Fruit fly (Drosophila melanogaster) whole organism, adult: ENCODE measurements around the gene CG14693.

ENCODE experiments used
- CG11617 ChIP-seq: fragments of 200-800 bp; sonication (Bioruptor generic); optimal IDR thresholded peaks from 2 replicates; lab custom pipeline; 2017; ENCODE audit warnings: mild to moderate bottlenecking, missing biosample characterization, missing genetic modification reagents, missing genetic modification characterization
- CG12768 ChIP-seq: fragments of 200-800 bp; sonication (Bioruptor generic); optimal IDR thresholded peaks from 2 replicates; lab custom pipeline; 2017; ENCODE audit warnings: missing biosample characterization, missing genetic modification characterization, mild to moderate bottlenecking, moderate library complexity, missing genetic modification reagents
- CG14711 ChIP-seq: fragments of 200-800 bp; sonication (Bioruptor generic); optimal IDR thresholded peaks from 2 replicates; lab custom pipeline; 2018; ENCODE audit warnings: missing biosample characterization, mild to moderate bottlenecking, missing genetic modification characterization, moderate library complexity
- CG1620 ChIP-seq: fragments of 200-800 bp; sonication (Bioruptor generic); optimal IDR thresholded peaks from 2 replicates; lab custom pipeline; 2016; ENCODE audit warnings: missing biosample characterization, missing genetic modification characterization
- CG33017 ChIP-seq: fragments of 200-800 bp; sonication (Bioruptor generic); optimal IDR thresholded peaks from 2 replicates; lab custom pipeline; 2018; ENCODE audit warnings: missing biosample characterization, mild to moderate bottlenecking, missing genetic modification characterization, moderate library complexity
- CG5204 ChIP-seq: fragments of 200-800 bp; sonication (Bioruptor generic); optimal IDR thresholded peaks from 2 replicates; lab custom pipeline; 2016; ENCODE audit warnings: missing biosample characterization, missing genetic modification characterization
- CG7045 ChIP-seq: fragments of 200-800 bp; sonication (Bioruptor generic); optimal IDR thresholded peaks from 2 replicates; lab custom pipeline; 2017; ENCODE audit warnings: missing biosample characterization, mild to moderate bottlenecking, missing genetic modification characterization
- CG7101 ChIP-seq: fragments of 200-800 bp; sonication (Bioruptor generic); optimal IDR thresholded peaks from 2 replicates; lab custom pipeline; 2018; ENCODE audit warnings: missing biosample characterization, mild to moderate bottlenecking, missing genetic modification characterization, moderate library complexity
- Clk ChIP-seq: fragments of 200-800 bp; sonication (Bioruptor generic); optimal IDR thresholded peaks from 2 replicates; lab custom pipeline; 2017; ENCODE audit warnings: missing biosample characterization, missing genetic modification characterization
- Crg-1 ChIP-seq: fragments of 200-800 bp; sonication (Bioruptor generic); optimal IDR thresholded peaks from 2 replicates; lab custom pipeline; 2016; ENCODE audit warnings: missing biosample characterization, missing genetic modification characterization
- Hr96 ChIP-seq: fragments of 200-800 bp; sonication (Bioruptor generic); optimal IDR thresholded peaks from 2 replicates; lab custom pipeline; 2016; ENCODE audit warnings: missing biosample characterization, missing genetic modification characterization
- Mnt ChIP-seq: fragments of 200-800 bp; sonication (Bioruptor generic); optimal IDR thresholded peaks from 2 replicates; lab custom pipeline; 2016; ENCODE audit warnings: missing biosample characterization, mild to moderate bottlenecking, missing genetic modification characterization
- bab1 ChIP-seq: fragments of 200-800 bp; sonication (Bioruptor generic); optimal IDR thresholded peaks from 3 replicates; lab custom pipeline; 2019; ENCODE audit warnings: missing biosample characterization, mild to moderate bottlenecking, missing genetic modification characterization, moderate library complexity
- cic ChIP-seq: fragments of 200-800 bp; sonication (Bioruptor generic); optimal IDR thresholded peaks from 2 replicates; lab custom pipeline; 2017; ENCODE audit warnings: missing biosample characterization, mild to moderate bottlenecking, missing genetic modification characterization, moderate library complexity
- cnc ChIP-seq, 2 experiments: fragments of >200 bp; optimal IDR thresholded peaks; 2 replicates each; lab custom pipeline; 2017
- kay ChIP-seq: fragments of 200-800 bp; sonication (Bioruptor generic); peaks from one replicate; lab custom pipeline; 2016; ENCODE audit warnings: missing biosample characterization, missing genetic modification characterization, borderline replicate concordance
- ovo ChIP-seq: fragments of 200-800 bp; sonication (Bioruptor generic); optimal IDR thresholded peaks from 2 replicates; lab custom pipeline; 2016; ENCODE audit warnings: missing biosample characterization, missing genetic modification characterization
- pad ChIP-seq: fragments of 200-800 bp; sonication (Bioruptor generic); optimal IDR thresholded peaks from 3 replicates; lab custom pipeline; 2017; ENCODE audit warnings: missing biosample characterization, missing genetic modification characterization, mild to moderate bottlenecking, moderate library complexity, missing genetic modification reagents
- tj ChIP-seq: fragments of 200-800 bp; sonication (Bioruptor generic); optimal IDR thresholded peaks from 3 replicates; lab custom pipeline; 2017; ENCODE audit warnings: missing biosample characterization, mild to moderate bottlenecking, missing genetic modification characterization, moderate library complexity
- toe ChIP-seq: fragments of 200-800 bp; sonication (Bioruptor generic); optimal IDR thresholded peaks from 2 replicates; lab custom pipeline; 2016; ENCODE audit warnings: missing biosample characterization, missing genetic modification characterization

Gene CG14693

DNA sequence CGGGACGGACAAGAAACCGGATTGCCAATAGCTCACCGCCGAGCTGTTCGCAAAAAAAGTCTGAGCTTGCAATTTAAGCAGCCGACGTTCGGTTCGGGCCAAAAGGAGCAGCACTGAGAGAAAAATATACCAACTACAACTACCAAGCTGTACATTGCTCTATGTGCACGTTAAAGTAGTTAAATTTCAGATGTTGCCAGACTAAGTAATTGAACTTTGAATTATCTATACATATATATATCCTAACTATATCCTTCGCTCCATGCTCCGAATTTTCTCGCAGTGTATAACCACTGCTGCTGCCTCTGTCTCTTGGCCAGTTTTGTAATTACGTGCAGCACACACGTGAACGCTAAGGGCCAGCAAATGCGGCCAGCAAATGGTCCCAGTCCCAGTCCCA lies 20.0 kb upstream of the CG14693 start:
- TF ChIP-seq CG33017 (tag; lab: Kevin White, UChicago) (no peak), CG11617 (GFP tag; lab: Kevin White, UChicago) (no peak), ovo (GFP tag; lab: Kevin White, UChicago) (no peak), CG7045 (no peak), tj (GFP tag; lab: Kevin White, UChicago) (no peak), bab1 (GFP tag; lab: Kevin White, UChicago) (no peak), CG7101 (no peak), pad (GFP tag; lab: Kevin White, UChicago) (no peak), Crg-1 (GFP tag; lab: Kevin White, UChicago) (no peak), CG14711 (no peak), toe (GFP tag; lab: Kevin White, UChicago) (no peak), Clk (GFP tag; lab: Kevin White, UChicago) (no peak)

DNA sequence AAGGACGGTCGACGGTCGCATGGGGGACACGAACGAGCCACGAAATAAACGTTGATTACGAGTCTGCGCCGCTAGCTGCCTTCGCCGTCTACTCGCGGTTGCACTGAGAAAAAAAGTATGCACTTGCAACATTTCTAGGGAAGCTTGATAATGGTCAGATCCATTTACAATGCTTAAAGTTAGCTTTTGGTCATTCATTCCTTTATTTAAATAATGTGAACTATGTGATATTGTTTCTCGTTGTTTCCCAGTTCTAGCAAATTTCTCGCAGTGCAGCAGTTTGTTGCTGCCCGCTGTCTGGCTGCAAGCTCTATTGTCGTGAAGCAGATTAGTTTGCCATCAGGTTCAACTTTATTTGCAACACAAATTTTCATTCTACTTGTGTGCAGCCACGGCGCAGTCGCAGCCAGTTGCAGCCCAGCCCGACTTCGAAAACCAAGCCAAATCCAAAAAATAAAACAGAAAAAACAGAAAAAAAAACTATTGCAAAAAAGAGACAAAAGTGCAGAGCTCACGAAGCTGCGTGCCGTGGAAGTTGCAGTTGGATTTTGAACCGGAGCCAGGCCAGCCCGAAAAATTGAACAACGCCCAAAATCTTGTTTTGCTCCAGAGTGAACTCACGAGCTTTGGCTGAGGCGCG lies 17.8 kb upstream of the CG14693 start:
- TF ChIP-seq kay (GFP tag; lab: Kevin White, UChicago) (no peak), CG14711 (no peak)

DNA sequence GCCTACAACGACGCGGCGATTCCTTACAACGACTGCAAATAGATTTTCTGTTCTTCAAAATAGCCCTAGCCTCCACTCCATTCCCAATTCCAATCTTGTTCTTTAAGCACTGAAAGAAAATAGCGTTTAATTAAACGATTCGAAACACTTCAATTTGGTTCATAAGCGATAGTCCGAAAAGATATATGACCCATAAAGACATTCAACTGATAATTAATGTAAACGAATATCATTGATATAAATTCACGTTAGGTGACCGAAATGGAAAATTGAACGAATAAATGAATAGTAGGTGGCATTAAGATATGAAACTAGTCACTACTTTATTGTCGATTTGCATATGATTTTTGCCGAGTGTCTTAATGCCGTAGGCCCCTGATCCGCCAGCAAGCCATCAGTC lies 14.9 kb upstream of the CG14693 start:
- TF ChIP-seq Hr96 (no peak), CG33017 (tag; lab: Kevin White, UChicago) (no peak), kay (GFP tag; lab: Kevin White, UChicago) (no peak), tj (GFP tag; lab: Kevin White, UChicago) (no peak), toe (GFP tag; lab: Kevin White, UChicago) (no peak), Crg-1 (GFP tag; lab: Kevin White, UChicago) (no peak), ovo (GFP tag; lab: Kevin White, UChicago) (no peak)

DNA sequence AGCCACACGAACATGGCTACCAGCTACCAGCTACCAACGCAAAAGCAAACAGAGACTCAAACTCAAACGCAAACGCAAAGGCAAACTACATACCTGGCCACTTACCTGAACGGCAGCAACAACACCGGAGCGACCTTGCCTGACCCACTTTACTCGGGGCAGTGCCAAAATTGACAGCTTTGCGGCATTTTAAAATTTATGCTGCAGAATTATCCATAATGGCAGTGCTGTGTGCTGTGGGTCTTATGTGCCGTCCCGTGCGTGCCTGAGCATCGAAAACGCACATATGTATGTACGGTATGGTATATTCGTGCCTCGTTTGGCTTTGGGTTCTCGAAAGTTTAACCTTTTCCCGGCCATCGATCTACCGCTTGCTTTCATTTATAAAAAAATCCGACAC lies 13.8 kb upstream of the CG14693 start:
- no peak for TF ChIP-seq CG7101
- TF ChIP-seq CG11617 (GFP tag; lab: Kevin White, UChicago), result no peak
- no peak for TF ChIP-seq CG7045
- no peak for TF ChIP-seq kay (GFP tag; lab: Kevin White, UChicago)

DNA sequence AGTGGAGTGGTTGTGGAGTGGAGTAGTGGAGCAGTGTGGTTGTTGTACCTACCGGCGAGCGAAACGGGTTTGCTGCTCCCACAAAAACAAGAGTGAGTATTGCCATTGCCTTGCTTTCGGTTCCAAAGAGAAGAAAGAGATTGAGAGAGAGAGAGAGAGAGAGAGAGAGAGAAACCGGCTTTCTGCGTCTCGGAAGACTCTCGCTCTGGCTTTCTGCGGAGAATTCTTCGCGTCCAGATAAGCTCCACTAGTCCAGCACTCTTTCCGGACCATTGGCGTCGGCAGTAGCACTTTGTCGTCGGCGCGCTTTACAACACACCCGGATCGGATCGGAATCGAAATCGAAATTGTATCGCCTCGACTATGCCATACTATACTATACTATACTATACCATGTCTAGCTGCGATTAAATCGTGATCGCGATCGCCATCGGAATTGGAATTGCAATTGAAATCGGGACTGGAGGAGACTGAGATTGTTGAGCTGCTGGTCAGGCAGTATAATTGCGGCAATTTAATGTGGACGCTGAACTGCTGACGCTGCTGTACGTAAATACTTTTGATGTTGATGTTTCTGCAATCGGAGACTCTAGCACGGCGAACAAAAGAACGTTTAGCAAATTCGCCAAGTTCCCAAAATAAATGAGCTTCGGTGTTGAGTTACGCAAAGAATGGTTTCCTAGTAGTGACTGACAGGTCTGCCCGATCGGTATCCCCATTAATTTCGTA lies 12.1 kb upstream of the CG14693 start, which contains the start of gene Cad86C:
Gene Cad86C (plus strand): TSS at position 284 of the 729 bp plus-strand sequence.
- TF ChIP-seq cic (GFP tag; lab: Kevin White, UChicago) (no peak), Crg-1 (GFP tag; lab: Kevin White, UChicago) (no peak), cnc (optimal IDR thresholded peaks at IDR 0.05; lab: Kevin White, UChicago) (no peak), CG1620 (GFP tag; lab: Kevin White, UChicago) (no peak), CG7101 (no peak), Clk (GFP tag; lab: Kevin White, UChicago) (no peak), CG5204 (no peak), toe (GFP tag; lab: Kevin White, UChicago) (no peak), CG7045 (peak; percentile 10), tj (GFP tag; lab: Kevin White, UChicago) (peak; percentile 94), CG33017 (tag; lab: Kevin White, UChicago) (no peak), Mnt (no peak), bab1 (GFP tag; lab: Kevin White, UChicago) (peak; percentile 51), CG11617 (GFP tag; lab: Kevin White, UChicago) (no peak)

DNA sequence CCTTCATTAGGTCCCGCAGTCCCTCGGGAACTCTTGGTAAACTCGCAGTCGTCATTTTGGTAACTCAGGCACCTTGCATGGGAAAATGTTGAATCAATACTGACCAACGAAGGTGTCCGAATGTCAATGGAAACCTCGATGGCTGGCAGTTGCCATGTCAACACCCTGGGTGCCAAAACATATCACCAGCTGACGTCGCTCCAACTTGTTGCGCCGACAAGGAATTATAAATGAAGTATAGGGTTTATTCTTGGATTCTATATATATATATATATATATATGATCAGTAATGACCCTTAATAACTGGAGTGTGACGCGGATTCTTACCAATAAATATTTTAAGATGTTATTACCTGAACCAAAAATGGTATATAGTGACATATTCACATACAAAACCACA lies 11.0 kb downstream of the CG14693 start, which contains the start of gene CG14692:
Gene CG14692 (minus strand): TSS at position 101 of the 400 bp plus-strand sequence.
- TF ChIP-seq Clk (GFP tag; lab: Kevin White, UChicago) (no peak), CG5204 (no peak), cic (GFP tag; lab: Kevin White, UChicago) (no peak), bab1 (GFP tag; lab: Kevin White, UChicago) (no peak), Hr96 (no peak), cnc (optimal IDR thresholded peaks at IDR 0.05; lab: Kevin White, UChicago) (no peak), CG12768 (GFP tag; lab: Kevin White, UChicago) (no peak), CG1620 (GFP tag; lab: Kevin White, UChicago) (no peak)

DNA sequence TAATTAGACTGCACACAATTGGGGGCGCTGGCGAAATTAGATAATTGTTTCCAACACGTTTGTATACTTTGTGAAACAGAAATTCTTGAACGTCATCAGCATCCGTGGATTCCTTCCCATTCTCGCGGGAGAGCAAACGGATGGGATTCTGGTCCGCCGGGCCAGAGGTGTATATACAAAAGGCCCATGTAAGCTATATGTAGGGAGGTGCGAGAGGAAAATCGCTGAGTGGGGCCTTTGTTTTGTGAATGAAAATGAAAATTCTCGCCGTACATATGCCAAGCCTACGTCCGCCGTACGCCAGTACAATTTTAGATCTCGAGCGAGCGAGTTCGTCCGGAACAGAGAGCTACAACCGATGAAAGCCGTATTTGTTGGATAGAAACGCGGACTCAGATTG lies 22.2 kb downstream of the CG14693 start, which contains the start of gene CG14687:
Gene CG14687 (plus strand): TSS at position 301 of the 400 bp plus-strand sequence.
- no peak for TF ChIP-seq bab1 (GFP tag; lab: Kevin White, UChicago)
- no peak for TF ChIP-seq cic (GFP tag; lab: Kevin White, UChicago)
- no peak for TF ChIP-seq Crg-1 (GFP tag; lab: Kevin White, UChicago)
- TF ChIP-seq CG5204, result no peak
- no peak for TF ChIP-seq CG1620 (GFP tag; lab: Kevin White, UChicago)
- TF ChIP-seq CG12768 (GFP tag; lab: Kevin White, UChicago), result no peak
- no peak for TF ChIP-seq toe (GFP tag; lab: Kevin White, UChicago)
- TF ChIP-seq CG14711, result no peak
- TF ChIP-seq cnc (optimal IDR thresholded peaks at IDR 0.05; lab: Kevin White, UChicago), result no peak
- no peak for TF ChIP-seq Mnt
- no peak for TF ChIP-seq tj (GFP tag; lab: Kevin White, UChicago)
- no peak for TF ChIP-seq CG7101
- no peak for TF ChIP-seq kay (GFP tag; lab: Kevin White, UChicago)
- TF ChIP-seq Hr96, result no peak
- TF ChIP-seq ovo (GFP tag; lab: Kevin White, UChicago), result no peak
- no peak for TF ChIP-seq CG11617 (GFP tag; lab: Kevin White, UChicago)
